Fruit fly (Drosophila melanogaster) whole organism, pupa: Measurements from ENCODE around the gene Exn.

Source experiments
- CG10348 ChIP-seq: fragments of 200-800 bp; sonication (Bioruptor generic); IDR thresholded peaks from 2 replicates; pipeline ENCODE4 v1.3.6; 2022; ENCODE audit warnings: missing biosample characterization, missing genetic modification characterization
- CG12605 ChIP-seq: fragments of 200-800 bp; sonication (Bioruptor generic); IDR thresholded peaks from 2 replicates; pipeline ENCODE4 v1.3.6; 2022; ENCODE audit warnings: missing biosample characterization, missing genetic modification characterization
- CG13204 ChIP-seq: fragments of 200-800 bp; sonication (Bioruptor generic); optimal IDR thresholded peaks from 2 replicates; lab custom pipeline; 2018; ENCODE audit warnings: missing biosample characterization, mild to moderate bottlenecking, missing genetic modification characterization, moderate library complexity
- CG14655 ChIP-seq: fragments of 200-800 bp; sonication (Bioruptor generic); optimal IDR thresholded peaks from 3 replicates; lab custom pipeline; 2017; ENCODE audit warnings: mild to moderate bottlenecking, missing biosample characterization, missing genetic modification reagents, missing genetic modification characterization
- CG15710 ChIP-seq: fragments of 200-800 bp; sonication (Bioruptor generic); optimal IDR thresholded peaks from 2 replicates; lab custom pipeline; 2018; ENCODE audit warnings: missing biosample characterization, mild to moderate bottlenecking, missing genetic modification characterization, moderate library complexity
- CG17806 ChIP-seq: fragments of 200-800 bp; sonication (Bioruptor generic); optimal IDR thresholded peaks from 2 replicates; lab custom pipeline; 2018; ENCODE audit warnings: missing biosample characterization, mild to moderate bottlenecking, missing genetic modification characterization, moderate library complexity
- CG32121 ChIP-seq: fragments of 200-800 bp; sonication (Bioruptor generic); IDR thresholded peaks from 2 replicates; pipeline ENCODE4 v1.3.6; 2022; ENCODE audit warnings: missing biosample characterization, missing genetic modification characterization
- CG34367 ChIP-seq: fragments of 200-800 bp; sonication (Bioruptor generic); optimal IDR thresholded peaks from 2 replicates; lab custom pipeline; 2018; ENCODE audit warnings: missing biosample characterization, mild to moderate bottlenecking, missing genetic modification characterization
- CG4496 ChIP-seq: fragments of 200-800 bp; sonication (Bioruptor generic); IDR thresholded peaks from 3 replicates; pipeline ENCODE4 v1.3.6; 2022; ENCODE audit warnings: missing biosample characterization, missing genetic modification characterization
- CG8159 ChIP-seq: fragments of 200-800 bp; sonication (Bioruptor generic); optimal IDR thresholded peaks from 3 replicates; lab custom pipeline; 2018; ENCODE audit warnings: missing biosample characterization, mild to moderate bottlenecking, missing genetic modification characterization, moderate library complexity
- CG8301 ChIP-seq: fragments of 200-800 bp; sonication (Bioruptor generic); optimal IDR thresholded peaks from 2 replicates; lab custom pipeline; 2018; ENCODE audit warnings: missing biosample characterization, mild to moderate bottlenecking, missing genetic modification characterization
- CG9948 ChIP-seq: fragments of 200-800 bp; sonication (Bioruptor generic); optimal IDR thresholded peaks from 2 replicates; lab custom pipeline; 2018; ENCODE audit warnings: missing biosample characterization, mild to moderate bottlenecking, missing genetic modification characterization, moderate library complexity
- D1 ChIP-seq: fragments of 200-800 bp; sonication (Bioruptor generic); optimal IDR thresholded peaks from 2 replicates; lab custom pipeline; 2018; ENCODE audit warnings: missing biosample characterization, mild to moderate bottlenecking, missing genetic modification characterization, moderate library complexity
- EcR ChIP-seq: fragments of 200-800 bp; sonication (Bioruptor generic); optimal IDR thresholded peaks from 3 replicates; lab custom pipeline; 2019; ENCODE audit warnings: missing biosample characterization, missing genetic modification characterization, mild to moderate bottlenecking, moderate library complexity, missing genetic modification reagents
- Ets98B ChIP-seq: fragments of 200-800 bp; sonication (Bioruptor generic); IDR thresholded peaks from 2 replicates; pipeline ENCODE4 v1.3.6; 2022; ENCODE audit warnings: missing biosample characterization, missing genetic modification characterization
- Pif1A ChIP-seq: fragments of 200-800 bp; sonication (Bioruptor generic); optimal IDR thresholded peaks from 3 replicates; lab custom pipeline; 2016; ENCODE audit warnings: missing biosample characterization, missing genetic modification characterization
- Pif1B ChIP-seq: fragments of 200-800 bp; sonication (Bioruptor generic); optimal IDR thresholded peaks from 3 replicates; lab custom pipeline; 2016; ENCODE audit warnings: missing biosample characterization, missing genetic modification characterization
- Snoo ChIP-seq: fragments of 200-800 bp; sonication (Bioruptor generic); optimal IDR thresholded peaks from 3 replicates; lab custom pipeline; 2017; ENCODE audit warnings: missing biosample characterization, mild to moderate bottlenecking, missing genetic modification characterization, inconsistent platforms
- fd96Ca ChIP-seq: fragments of 200-800 bp; sonication (Bioruptor generic); IDR thresholded peaks from 3 replicates; pipeline ENCODE4 v1.3.6; 2022; ENCODE audit warnings: missing biosample characterization, missing genetic modification characterization
- gl ChIP-seq: fragments of 200-800 bp; sonication (Bioruptor generic); optimal IDR thresholded peaks from 2 replicates; lab custom pipeline; 2018; ENCODE audit warnings: missing biosample characterization, mild to moderate bottlenecking, missing genetic modification characterization
- rn ChIP-seq: fragments of 200-800 bp; sonication (Bioruptor generic); IDR thresholded peaks from 2 replicates; pipeline ENCODE4 v1.3.6; 2022; ENCODE audit warnings: missing biosample characterization, missing genetic modification characterization

Gene Exn

DNA sequence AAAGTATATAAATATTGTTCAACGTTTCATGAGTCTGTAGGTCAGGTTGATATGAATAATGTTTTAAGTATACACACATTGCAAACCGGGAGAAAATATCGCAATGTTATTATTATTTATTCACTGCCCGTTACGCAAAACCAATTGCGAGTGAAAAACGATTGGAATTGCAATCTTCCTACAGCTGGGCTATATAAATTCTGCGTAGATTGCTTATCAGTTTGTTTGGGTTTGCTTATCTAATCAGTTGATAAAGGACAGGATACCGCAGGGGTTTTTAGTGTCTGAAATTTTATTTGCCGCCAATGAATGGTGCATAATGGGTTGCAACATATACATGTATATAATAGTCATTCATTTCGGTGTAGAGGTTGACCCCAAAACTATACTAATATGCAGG is 14.2 kb downstream of the Exn start:
- TF ChIP-seq D1 (tag; lab: Kevin White, UChicago) (no peak), CG8301 (tag; lab: Kevin White, UChicago) (no peak), CG12605 (GFP tag; lab: Robert Waterston, UW) (no peak), CG15710 (tag; lab: Kevin White, UChicago) (no peak), CG9948 (tag; lab: Kevin White, UChicago) (no peak)

DNA sequence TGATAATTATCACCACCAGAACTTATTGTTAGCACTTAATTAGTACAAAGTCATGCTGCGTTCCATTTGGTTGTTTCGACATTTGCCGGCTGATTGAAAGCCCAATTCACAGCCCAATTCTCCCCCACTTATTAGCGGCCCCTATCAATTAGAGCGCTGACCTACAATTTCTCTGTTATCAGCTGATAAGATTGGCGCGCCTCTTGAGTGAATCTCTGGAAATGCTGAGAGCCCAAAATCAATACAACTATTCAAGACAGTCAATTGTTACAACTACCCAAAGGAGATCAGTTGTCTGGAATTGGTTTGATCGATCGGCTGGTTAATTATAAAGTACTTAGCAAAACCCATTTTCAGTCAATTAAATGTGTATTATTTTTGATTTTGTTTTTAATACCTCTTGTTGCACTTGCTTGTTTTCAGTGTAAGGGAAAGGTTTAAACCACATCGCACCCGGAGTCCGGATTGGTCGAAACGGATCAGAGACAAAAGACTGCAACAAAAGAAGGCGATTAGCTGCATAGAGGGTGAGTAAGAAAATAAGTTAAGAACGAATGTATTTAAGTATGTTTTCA is 15.1 kb downstream of the Exn start:
- TF ChIP-seq Snoo (no peak), Ets98B (GFP tag; lab: Robert Waterston, UW) (no peak), CG15710 (tag; lab: Kevin White, UChicago) (no peak), Pif1B (GFP tag; lab: Kevin White, UChicago) (no peak), gl (no peak), CG12605 (GFP tag; lab: Robert Waterston, UW) (no peak), fd96Ca (GFP tag; lab: Robert Waterston, UW) (no peak), CG4496 (no peak), CG34367 (tag; lab: Kevin White, UChicago) (no peak), CG17806 (tag; lab: Kevin White, UChicago) (no peak), CG8159 (tag; lab: Kevin White, UChicago) (no peak), CG13204 (GFP tag; lab: Kevin White, UChicago) (no peak), CG9948 (tag; lab: Kevin White, UChicago) (no peak), CG8301 (tag; lab: Kevin White, UChicago) (no peak), Pif1A (GFP tag; lab: Kevin White, UChicago) (no peak), D1 (tag; lab: Kevin White, UChicago) (no peak), CG10348 (GFP tag; lab: Robert Waterston, UW) (no peak), CG32121 (no peak), rn (no peak), EcR (GFP tag; lab: Kevin White, UChicago) (no peak)
- TF ChIP-seq, all 21 proteins: peak for 0

DNA sequence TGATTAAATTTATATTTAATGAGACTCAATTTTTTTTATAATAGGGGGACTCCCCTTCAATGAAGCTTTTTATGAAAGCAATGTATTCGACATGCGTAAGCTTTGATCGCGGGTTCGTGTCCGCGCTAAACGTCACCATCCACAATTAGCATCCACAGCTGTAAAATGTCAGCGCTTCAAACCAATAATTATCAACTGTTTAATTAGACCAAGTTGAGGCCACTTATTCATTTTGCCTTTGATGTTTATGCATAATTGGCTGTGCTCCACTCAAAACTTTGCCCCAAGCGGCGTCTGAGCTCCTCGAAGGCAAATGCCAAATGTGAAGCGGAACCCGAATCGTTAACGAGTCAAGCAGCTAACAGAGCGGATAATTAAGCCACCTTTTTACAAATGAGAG is 15.8 kb downstream of the Exn start:
- TF ChIP-seq gl: no peak
- no peak for TF ChIP-seq CG17806 (tag; lab: Kevin White, UChicago)
- TF ChIP-seq CG8159 (tag; lab: Kevin White, UChicago): no peak
- no peak for TF ChIP-seq CG15710 (tag; lab: Kevin White, UChicago)

DNA sequence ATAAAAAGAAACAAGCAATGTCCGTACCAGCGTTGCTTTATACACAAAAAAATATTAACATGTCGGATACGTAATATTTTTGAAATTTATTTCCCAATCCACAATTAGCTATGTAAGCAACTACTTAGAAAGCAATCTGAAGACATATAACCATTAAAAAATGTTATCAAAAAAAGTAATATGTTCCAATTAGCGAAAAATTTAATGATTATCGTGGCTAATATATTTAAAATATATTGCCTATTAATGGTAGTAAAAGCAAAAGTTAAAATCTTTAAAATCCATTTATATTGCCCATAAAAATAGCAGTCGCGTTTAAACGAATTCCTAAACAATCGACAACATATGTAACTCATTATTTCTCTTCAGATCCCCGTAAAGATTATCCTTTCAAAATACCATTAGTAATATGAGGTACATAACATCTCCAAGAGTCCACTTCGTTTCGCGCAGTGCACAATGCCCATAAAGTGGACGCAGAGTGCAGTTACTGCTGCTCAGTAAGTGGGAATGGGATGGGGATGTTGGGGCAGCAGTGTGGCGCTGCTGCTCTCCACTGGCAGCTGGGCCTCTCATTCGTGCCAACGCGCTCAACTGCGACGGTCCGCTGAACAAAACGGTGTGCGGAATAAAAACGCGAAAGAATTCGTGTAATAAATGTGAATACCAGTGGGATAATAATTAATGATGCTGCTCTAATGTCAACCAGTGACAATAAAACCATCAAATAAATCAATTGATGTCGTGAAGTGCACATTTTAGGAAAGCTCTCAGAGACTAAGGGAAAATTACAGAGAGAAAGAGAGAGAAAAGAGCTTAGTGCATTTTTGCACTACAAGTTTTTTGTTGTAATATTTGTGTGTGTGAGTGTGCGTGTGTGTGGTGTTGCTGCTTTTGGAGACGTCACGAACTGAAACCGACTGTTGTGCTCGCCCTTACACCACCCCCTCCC is 16.5 kb downstream of the Exn start:
- TF ChIP-seq CG34367 (tag; lab: Kevin White, UChicago) (peak; percentile 60), CG4496 (peak; percentile 78), CG17806 (tag; lab: Kevin White, UChicago) (peak; percentile 59), CG10348 (GFP tag; lab: Robert Waterston, UW) (no peak), CG32121 (peak; percentile 72), fd96Ca (GFP tag; lab: Robert Waterston, UW) (peak; percentile 78), Pif1A (GFP tag; lab: Kevin White, UChicago) (peak; percentile 64), CG12605 (GFP tag; lab: Robert Waterston, UW) (no peak), CG13204 (GFP tag; lab: Kevin White, UChicago) (peak; percentile 63), CG8301 (tag; lab: Kevin White, UChicago) (peak; percentile 78), gl (peak; percentile 38), Pif1B (GFP tag; lab: Kevin White, UChicago) (peak; percentile 70), CG14655 (GFP tag; lab: Kevin White, UChicago) (peak; percentile 89), Ets98B (GFP tag; lab: Robert Waterston, UW) (peak; percentile 82), Snoo (peak; percentile 73), CG15710 (tag; lab: Kevin White, UChicago) (peak; percentile 77), CG8159 (tag; lab: Kevin White, UChicago) (peak; percentile 82), CG9948 (tag; lab: Kevin White, UChicago) (peak; percentile 71), EcR (GFP tag; lab: Kevin White, UChicago) (peak; percentile 63), D1 (tag; lab: Kevin White, UChicago) (peak; percentile 48), rn (peak; percentile 57; the same call in 1 of the 2 replicates)

DNA sequence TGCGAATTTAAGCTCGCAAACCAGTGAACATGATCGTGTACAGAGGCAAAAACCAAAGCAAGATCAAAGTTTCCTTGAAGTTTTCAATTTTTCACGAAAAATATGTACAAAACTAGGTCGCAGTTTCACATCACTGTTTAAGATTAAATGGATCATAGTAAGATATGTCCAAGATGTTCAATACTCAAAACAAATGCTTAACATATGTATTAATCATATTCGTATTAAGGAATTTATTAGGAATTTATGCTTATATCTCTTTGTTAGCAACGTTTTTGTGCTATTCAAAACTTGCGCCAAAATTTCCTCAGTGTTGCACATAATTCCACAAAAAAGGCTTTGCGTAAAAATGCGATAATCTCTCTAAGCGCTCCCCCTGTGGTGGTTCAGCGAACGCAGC is 17.5 kb downstream of the Exn start:
- TF ChIP-seq CG17806 (tag; lab: Kevin White, UChicago) (no peak), CG8301 (tag; lab: Kevin White, UChicago) (peak; percentile 27), fd96Ca (GFP tag; lab: Robert Waterston, UW) (no peak; the same call in 2 of the 3 replicates), CG9948 (tag; lab: Kevin White, UChicago) (no peak), gl (no peak), CG32121 (no peak), CG8159 (tag; lab: Kevin White, UChicago) (peak; percentile 31), Ets98B (GFP tag; lab: Robert Waterston, UW) (0 out of 2 replicates have a peak, but pooled peaks have one; percentile 35), CG15710 (tag; lab: Kevin White, UChicago) (peak; percentile 11), CG14655 (GFP tag; lab: Kevin White, UChicago) (peak; percentile 31)
- TF ChIP-seq, all 21 proteins: peak for 5
